Fruit fly (Drosophila melanogaster): ENCODE measurements around the gene CIA30.
A peak's percentile ranks its signal among the peaks of the same experiment; 100 is the strongest.

DNA sequence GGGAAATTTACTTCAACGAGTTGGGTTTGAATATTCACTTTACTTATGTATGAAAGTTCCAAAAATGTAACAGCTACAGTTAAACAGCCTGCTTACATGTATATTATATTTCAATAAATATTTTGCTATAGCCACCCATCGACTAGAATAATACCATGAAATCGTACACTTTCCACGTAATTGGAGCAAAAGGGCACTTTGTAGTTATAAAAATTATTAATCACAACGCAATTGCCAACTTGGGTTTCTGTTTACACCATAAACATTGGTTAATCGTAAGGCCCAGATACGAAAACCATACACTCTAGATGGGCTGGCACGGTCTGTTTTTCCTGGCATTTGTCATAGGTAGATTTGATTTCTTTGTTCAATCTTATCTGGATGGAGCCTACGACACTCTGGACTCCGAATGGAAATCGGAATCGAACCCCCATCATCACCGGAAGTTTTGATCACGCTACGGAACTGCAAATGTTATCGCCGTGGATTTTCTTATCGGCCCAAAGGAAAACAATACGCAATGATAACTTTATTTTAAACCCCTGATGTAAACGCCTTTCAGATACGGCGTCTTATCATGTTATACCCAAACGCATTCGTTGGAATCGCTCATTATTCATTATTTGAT, 43.8 kb downstream of the CIA30 start, which contains the start of gene fig:
- TF ChIP-seq psq (GFP tag; optimal IDR thresholded peaks at IDR 0.05), result no peak
- TF ChIP-seq Myc (optimal IDR thresholded peaks at IDR 0.05), result no peak
- no peak for TF ChIP-seq Sp1 (GFP tag; optimal IDR thresholded peaks at IDR 0.05)
- TF ChIP-seq Hnf4 (GFP tag; optimal IDR thresholded peaks at IDR 0.05), result no peak
- TF ChIP-seq Abd-B (GFP tag; optimal IDR thresholded peaks at IDR 0.05), result no peak
- TF ChIP-seq ey (GFP tag; optimal IDR thresholded peaks at IDR 0.05), result no peak
- TF ChIP-seq GATAd (GFP tag; optimal IDR thresholded peaks at IDR 0.05), result no peak
- peak; percentile 33 for TF ChIP-seq h (GFP tag; optimal IDR thresholded peaks at IDR 0.05)
- no peak for TF ChIP-seq pan (optimal IDR thresholded peaks at IDR 0.05)
- TF ChIP-seq Hr78 (GFP tag; optimal IDR thresholded peaks at IDR 0.05), result no peak
- TF ChIP-seq br (GFP tag; optimal IDR thresholded peaks at IDR 0.05), result no peak
- TF ChIP-seq sv (GFP tag; optimal IDR thresholded peaks at IDR 0.05), result no peak

Data from whole organism, wandering third instar larva.